Worm (Caenorhabditis elegans): Measurements from ENCODE around the gene mrps-24.

- TF ChIP-seq hlh-30 (tag; optimal IDR thresholded peaks at IDR 0.05; ENCODE audit: insufficient read depth) (no peak), ama-1 (optimal IDR thresholded peaks at IDR 0.05) (no peak), rnt-1 (tag; optimal IDR thresholded peaks at IDR 0.05) (no peak), pros-1 (tag; optimal IDR thresholded peaks at IDR 0.05) (no peak), fkh-10 (GFP tag; optimal IDR thresholded peaks at IDR 0.05) (no peak), madf-2 (tag; optimal IDR thresholded peaks at IDR 0.05) (no peak), ttx-3 (tag; optimal IDR thresholded peaks at IDR 0.05) (no peak), elt-2 (tag; optimal IDR thresholded peaks at IDR 0.05) (no peak), nhr-11 (tag; optimal IDR thresholded peaks at IDR 0.05) (no peak), dve-1 (tag; optimal IDR thresholded peaks at IDR 0.05) (no peak), ceh-18 (tag; optimal IDR thresholded peaks at IDR 0.05) (no peak)
These were observed 2.4 kb downstream of the mrps-24 start for ce11 chrIV:7712252-7712651.
